Worm (Caenorhabditis elegans): ENCODE measurements around the gene Y82E9BR.14.
A peak's percentile ranks its signal among the peaks of the same experiment; 100 is the strongest.

The Y82E9BR.14 gene

ce11 chrIII:1372563-1372962, 41.4 kb downstream of the Y82E9BR.14 start:
- no peak for TF ChIP-seq mec-3 (tag; optimal IDR thresholded peaks at IDR 0.05; ENCODE audit: borderline replicate concordance)
- TF ChIP-seq hlh-8 (tag; optimal IDR thresholded peaks at IDR 0.05) = peak; percentile 69
- no peak for TF ChIP-seq ceh-45 (GFP tag; IDR thresholded peaks at IDR 0.05)

ce11 chrIII:1359669-1360068, 54.2 kb downstream of the Y82E9BR.14 start, which contains the start of gene Y82E9BR.9:
TSS of gene Y82E9BR.9 (minus strand) at chrIII:1359769.
- no peak for TF ChIP-seq ceh-31 (tag; optimal IDR thresholded peaks at IDR 0.05)
- no peak for TF ChIP-seq madf-2 (tag; optimal IDR thresholded peaks at IDR 0.05)
- no peak for TF ChIP-seq elt-2 (tag; optimal IDR thresholded peaks at IDR 0.05)
- TF ChIP-seq ama-1 (optimal IDR thresholded peaks at IDR 0.05) = no peak
- no peak for TF ChIP-seq rnt-1 (tag; optimal IDR thresholded peaks at IDR 0.05)
- no peak for TF ChIP-seq ahr-1 (tag; optimal IDR thresholded peaks at IDR 0.05)
- no peak for TF ChIP-seq ceh-34 (tag; optimal IDR thresholded peaks at IDR 0.05)
- TF ChIP-seq gmeb-2 (tag; optimal IDR thresholded peaks at IDR 0.05) = no peak
- TF ChIP-seq fax-1 (tag; optimal IDR thresholded peaks at IDR 0.05) = no peak
- TF ChIP-seq hlh-8 (tag; optimal IDR thresholded peaks at IDR 0.05) = no peak
- TF ChIP-seq sdc-2 (tag; optimal IDR thresholded peaks at IDR 0.05) = no peak
- no peak for TF ChIP-seq sox-4 (tag; optimal IDR thresholded peaks at IDR 0.05)
- no peak for TF ChIP-seq hlh-30 (tag; optimal IDR thresholded peaks at IDR 0.05; ENCODE audit: insufficient read depth)
- TF ChIP-seq pha-2 (tag; optimal IDR thresholded peaks at IDR 0.05) = no peak
- no peak for TF ChIP-seq ttx-3 (tag; optimal IDR thresholded peaks at IDR 0.05)
- no peak for TF ChIP-seq ceh-9 (tag; optimal IDR thresholded peaks at IDR 0.05)
- TF ChIP-seq ceh-18 (tag; optimal IDR thresholded peaks at IDR 0.05) = no peak
- TF ChIP-seq ref-2 (tag; optimal IDR thresholded peaks at IDR 0.05) = no peak
- no peak for TF ChIP-seq C38D4.7 (GFP tag; optimal IDR thresholded peaks at IDR 0.05)
